Worm (Caenorhabditis elegans) whole organism, L1 larva: ENCODE measurements around the gene srx-133.

Experiments used
- C34B4.2 ChIP-seq: sonication (generic microtip); optimal IDR thresholded peaks from 2 replicates; lab custom pipeline; 2017; ENCODE audit warnings: mild to moderate bottlenecking, missing genetic modification characterization, missing compliant biosample characterization
- alr-1 ChIP-seq: fragments of 200-800 bp; sonication (Bioruptor generic); optimal IDR thresholded peaks from 2 replicates; lab custom pipeline; 2018; ENCODE audit warnings: borderline replicate concordance, mild to moderate bottlenecking, missing genetic modification characterization, missing compliant biosample characterization
- ama-1 ChIP-seq: fragments of 150-350 bp; optimal IDR thresholded peaks from 2 replicates; lab custom pipeline; 2014
- ceh-63 ChIP-seq: fragments of 200-800 bp; sonication (Bioruptor generic); optimal IDR thresholded peaks from 2 replicates; lab custom pipeline; 2018; ENCODE audit warnings: mild to moderate bottlenecking, missing genetic modification characterization, missing compliant biosample characterization
- ceh-8 ChIP-seq: fragments of 200-800 bp; sonication (Bioruptor generic); optimal IDR thresholded peaks from 2 replicates; lab custom pipeline; 2018; ENCODE audit warnings: mild to moderate bottlenecking, missing genetic modification characterization, moderate library complexity, missing compliant biosample characterization
- ces-1 ChIP-seq: fragments of 150-350 bp; optimal IDR thresholded peaks from 2 replicates; lab custom pipeline; 2014; ENCODE audit warnings: missing biosample characterization, missing genetic modification reagents, missing genetic modification characterization
- efl-1 ChIP-seq, 4 experiments: fragments of 150-350 bp; optimal IDR thresholded peaks in 3 of 4; peaks in 1 of 4; 1 replicate in 1 of 4; 2 replicates in 3 of 4; lab custom pipeline; 2014; ENCODE audit warnings: missing biosample characterization in 2 of 4, missing genetic modification characterization in 2 of 4, missing genetic modification reagents in 2 of 4
- efl-3 ChIP-seq: fragments of 200-800 bp; sonication (Bioruptor generic); optimal IDR thresholded peaks from 2 replicates; lab custom pipeline; 2018; ENCODE audit warnings: mild to moderate bottlenecking, missing genetic modification characterization, missing compliant biosample characterization
- elt-2 ChIP-seq: sonication (generic microtip); optimal IDR thresholded peaks from 2 replicates; lab custom pipeline; 2016; ENCODE audit warnings: missing genetic modification characterization, mild to moderate bottlenecking, inconsistent platforms, missing compliant biosample characterization, missing genetic modification reagents
- elt-3 ChIP-seq, 6 experiments: fragments of 150-350 bp in 1 of 6; sonication (generic microtip); optimal IDR thresholded peaks; 2 replicates each; lab custom pipeline; 2017 to 2018; ENCODE audit warnings: missing biosample characterization in 6 of 6, missing genetic modification characterization in 6 of 6, inconsistent platforms in 1 of 6
- fkh-10 ChIP-seq: sonication (generic microtip); optimal IDR thresholded peaks from 2 replicates; lab custom pipeline; 2017; ENCODE audit warnings: missing biosample characterization, missing genetic modification reagents, missing genetic modification characterization
- fkh-4 ChIP-seq: sonication (generic microtip); optimal IDR thresholded peaks from 2 replicates; lab custom pipeline; 2016; ENCODE audit warnings: missing compliant biosample characterization, missing genetic modification characterization, borderline replicate concordance
- fos-1 ChIP-seq: fragments of 150-350 bp; optimal IDR thresholded peaks from 2 replicates; lab custom pipeline; 2014; ENCODE audit warnings: missing biosample characterization, missing genetic modification characterization
- grh-1 ChIP-seq: fragments of 200-800 bp; sonication (Bioruptor generic); IDR thresholded peaks from 2 replicates; pipeline ENCODE4 v1.3.6; 2022; ENCODE audit warnings: missing genetic modification reagents, missing genetic modification characterization, missing compliant biosample characterization
- hlh-17 ChIP-seq: fragments of 200-800 bp; sonication (Bioruptor generic); optimal IDR thresholded peaks from 2 replicates; lab custom pipeline; 2018; ENCODE audit warnings: missing genetic modification characterization, mild to moderate bottlenecking, missing compliant biosample characterization, moderate library complexity, borderline replicate concordance
- irx-1 ChIP-seq: sonication (generic microtip); optimal IDR thresholded peaks from 2 replicates; lab custom pipeline; 2016; ENCODE audit warnings: missing genetic modification characterization, missing compliant biosample characterization
- lin-13 ChIP-seq: fragments of 150-350 bp; optimal IDR thresholded peaks from 2 replicates; lab custom pipeline; 2014; ENCODE audit warnings: missing biosample characterization, missing genetic modification reagents, missing genetic modification characterization
- lin-14 ChIP-seq: fragments of 200-800 bp; sonication (Bioruptor generic); optimal IDR thresholded peaks from 2 replicates; lab custom pipeline; 2018; ENCODE audit warnings: mild to moderate bottlenecking, missing genetic modification characterization, moderate library complexity, missing compliant biosample characterization
- lin-15B ChIP-seq: fragments of 150-350 bp; sonication (generic microtip); optimal IDR thresholded peaks from 3 replicates; lab custom pipeline; 2014; ENCODE audit warnings: missing biosample characterization, missing genetic modification characterization
- lir-3 ChIP-seq: sonication (generic microtip); optimal IDR thresholded peaks from 2 replicates; lab custom pipeline; 2016; ENCODE audit warnings: mild to moderate bottlenecking, missing genetic modification characterization, moderate library complexity, missing compliant biosample characterization; ENCODE audit not compliant: poor library complexity
- mab-9 ChIP-seq: fragments of 200-800 bp; sonication (Bioruptor generic); IDR thresholded peaks from 2 replicates; pipeline ENCODE4 v1.3.6; 2022; ENCODE audit warnings: missing genetic modification reagents, missing genetic modification characterization, missing compliant biosample characterization
- mef-2 ChIP-seq: fragments of 150-350 bp; optimal IDR thresholded peaks from 2 replicates; lab custom pipeline; 2014; ENCODE audit warnings: missing biosample characterization, missing genetic modification characterization
- mep-1 ChIP-seq: fragments of 150-350 bp; optimal IDR thresholded peaks from 2 replicates; lab custom pipeline; 2014; ENCODE audit warnings: missing biosample characterization, missing genetic modification characterization
- nhr-19 ChIP-seq: fragments of 200-800 bp; sonication (Bioruptor generic); conservative IDR thresholded peaks from 2 replicates; pipeline ENCODE4 v1.3.6; 2022; ENCODE audit warnings: missing genetic modification characterization, missing compliant biosample characterization
- nhr-20 ChIP-seq: sonication (generic microtip); optimal IDR thresholded peaks from 2 replicates; lab custom pipeline; 2016; ENCODE audit warnings: mild to moderate bottlenecking, missing genetic modification characterization, missing compliant biosample characterization
- nhr-47 ChIP-seq: sonication (generic microtip); optimal IDR thresholded peaks from 2 replicates; lab custom pipeline; 2016; ENCODE audit warnings: mild to moderate bottlenecking, missing genetic modification characterization, moderate library complexity, missing compliant biosample characterization
- nhr-71 ChIP-seq: sonication (generic microtip); optimal IDR thresholded peaks from 2 replicates; lab custom pipeline; 2016; ENCODE audit warnings: mild to moderate bottlenecking, missing genetic modification characterization, moderate library complexity, missing compliant biosample characterization
- nhr-76 ChIP-seq: sonication (generic microtip); optimal IDR thresholded peaks from 2 replicates; lab custom pipeline; 2017; ENCODE audit warnings: missing biosample characterization, missing genetic modification characterization
- nhr-85 ChIP-seq: sonication (generic microtip); peaks from one replicate; lab custom pipeline; 2016; ENCODE audit warnings: missing genetic modification characterization, inconsistent platforms, missing compliant biosample characterization
- nhr-90 ChIP-seq: sonication (generic microtip); optimal IDR thresholded peaks from 2 replicates; lab custom pipeline; 2016; ENCODE audit warnings: mild to moderate bottlenecking, missing genetic modification characterization, missing compliant biosample characterization; ENCODE audit not compliant: poor library complexity
- pag-3 ChIP-seq: sonication (generic microtip); optimal IDR thresholded peaks from 2 replicates; lab custom pipeline; 2017; ENCODE audit warnings: missing genetic modification characterization, mild to moderate bottlenecking, missing compliant biosample characterization, antibody characterized with exemption, borderline replicate concordance; ENCODE audit not compliant: insufficient read depth
- pqm-1 ChIP-seq: sonication (generic microtip); optimal IDR thresholded peaks from 3 replicates; lab custom pipeline; 2017; ENCODE audit warnings: missing biosample characterization, missing genetic modification characterization
- snu-23 ChIP-seq: sonication (generic microtip); optimal IDR thresholded peaks from 2 replicates; lab custom pipeline; 2016; ENCODE audit warnings: missing genetic modification characterization, missing compliant biosample characterization
- unc-86 ChIP-seq: sonication (generic microtip); optimal IDR thresholded peaks from 2 replicates; lab custom pipeline; 2016; ENCODE audit warnings: missing genetic modification characterization, missing compliant biosample characterization
- unc-98 ChIP-seq: fragments of 200-800 bp; sonication (Bioruptor generic); IDR thresholded peaks from 2 replicates; pipeline ENCODE4 v1.3.6; 2022; ENCODE audit warnings: missing genetic modification characterization, missing compliant biosample characterization
- vab-15 ChIP-seq: sonication (generic microtip); optimal IDR thresholded peaks from 2 replicates; lab custom pipeline; 2017; ENCODE audit warnings: missing genotype, mild to moderate bottlenecking, missing genetic modification characterization, missing compliant biosample characterization
- xbp-1 ChIP-seq: sonication (generic microtip); optimal IDR thresholded peaks from 2 replicates; lab custom pipeline; 2016; ENCODE audit warnings: missing genetic modification characterization, missing compliant biosample characterization
- zip-4 ChIP-seq: fragments of 200-800 bp; sonication (Bioruptor generic); optimal IDR thresholded peaks from 2 replicates; lab custom pipeline; 2018; ENCODE audit warnings: mild to moderate bottlenecking, missing genetic modification characterization, moderate library complexity, missing compliant biosample characterization

Gene srx-133

DNA sequence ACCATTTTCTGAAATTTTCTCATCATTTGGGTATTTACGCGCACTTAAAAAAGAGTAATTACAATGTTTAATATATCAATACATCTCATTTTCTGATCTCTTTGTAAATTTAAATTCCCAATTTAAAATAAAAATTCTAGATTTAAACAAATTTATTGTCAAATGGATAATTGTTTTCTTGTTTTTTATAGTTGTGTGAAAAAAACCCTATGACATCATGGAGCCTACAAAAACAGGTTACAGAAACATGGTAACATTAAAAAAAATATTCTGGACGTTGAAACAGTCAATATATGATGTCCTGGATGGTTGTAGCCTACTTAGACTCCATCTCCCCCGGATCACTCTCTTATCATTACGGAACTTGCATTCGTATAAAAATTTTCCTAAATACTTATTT lies 41.0 kb downstream of the srx-133 start, which contains the start of gene spp-12:
spp-12 (plus strand) TSS at position 301 of the 400 bp plus-strand sequence.
- no peak for TF ChIP-seq ceh-63
- no peak for TF ChIP-seq efl-3 (GFP tag; lab: Kevin White, UChicago)
- no peak for TF ChIP-seq unc-86 (tag; lab: Kevin White, UChicago)
- TF ChIP-seq efl-1 (optimal IDR thresholded peaks at IDR 0.05; lab: Kevin White, UChicago), result no peak
- TF ChIP-seq efl-1 (GFP tag; optimal IDR thresholded peaks at IDR 0.05 in 1 of 2; lab: Kevin White, UChicago), result peak in 1 of 2 experiments; percentile 6

DNA sequence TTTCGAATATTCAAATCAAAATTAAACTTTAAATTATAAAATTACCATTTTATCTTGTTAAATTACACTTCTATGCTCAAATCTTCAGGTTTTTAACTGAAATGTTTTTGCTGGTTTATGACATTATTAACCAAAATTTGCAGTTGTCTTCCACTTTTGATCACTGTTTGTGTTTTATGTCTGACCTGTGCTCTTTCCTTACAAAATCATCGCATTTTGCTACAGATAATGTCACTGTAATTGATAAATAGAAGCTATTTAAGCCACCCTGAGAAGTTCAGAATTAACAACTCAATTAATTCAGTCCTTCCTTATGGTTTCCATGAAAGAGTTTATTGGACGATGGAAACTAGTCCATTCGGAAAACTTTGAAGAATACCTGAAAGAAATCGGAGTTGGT lies 42.0 kb downstream of the srx-133 start, which contains the start of gene lbp-8:
lbp-8 (plus strand) TSS at position 301 of the 400 bp plus-strand sequence.
- TF ChIP-seq zip-4 (GFP tag; lab: Kevin White, UChicago) (no peak), alr-1 (tag; lab: Kevin White, UChicago) (no peak), ces-1 (GFP tag; lab: Kevin White, UChicago) (no peak), ceh-8 (GFP tag; lab: Kevin White, UChicago) (no peak), lin-14 (GFP tag; lab: Kevin White, UChicago) (no peak), pqm-1 (tag; lab: Kevin White, UChicago) (no peak), mep-1 (tag; lab: Kevin White, UChicago) (no peak), fkh-4 (no peak), snu-23 (GFP tag; lab: Kevin White, UChicago) (no peak), C34B4.2 (no peak), nhr-85 (tag; lab: Kevin White, UChicago) (no peak)

DNA sequence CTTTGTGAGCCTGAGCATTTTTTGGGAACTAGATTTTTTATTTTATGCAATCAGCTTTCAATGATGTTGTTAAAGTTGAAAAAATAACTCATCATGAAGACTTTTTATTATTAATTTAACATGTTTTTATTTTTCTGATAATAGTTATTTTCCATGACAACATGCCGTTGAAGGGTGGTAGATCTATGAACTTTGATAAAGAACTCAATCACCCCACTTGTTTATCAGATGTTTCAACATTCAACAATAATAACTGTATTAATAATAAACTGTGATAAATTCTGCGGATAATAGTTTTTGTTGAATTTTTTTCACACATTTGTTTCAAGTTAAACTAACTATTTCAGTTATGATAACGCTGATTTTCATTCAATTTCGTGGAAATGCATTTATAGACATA lies 43.0 kb downstream of the srx-133 start:
- TF ChIP-seq elt-3 (tag; optimal IDR thresholded peaks at IDR 0.05; lab: Kevin White, UChicago) (no peak), hlh-17 (GFP tag; lab: Kevin White, UChicago) (no peak), lir-3 (tag; lab: Kevin White, UChicago) (no peak), nhr-90 (tag; lab: Kevin White, UChicago) (no peak), fkh-10 (GFP tag; lab: Kevin White, UChicago) (no peak), nhr-76 (tag; lab: Kevin White, UChicago) (no peak), mef-2 (tag; lab: Kevin White, UChicago) (no peak), pag-3 (tag; lab: Kevin White, UChicago) (no peak), nhr-85 (tag; lab: Kevin White, UChicago) (peak; percentile 63), unc-98 (GFP tag; lab: Robert Waterston, UW) (no peak), fos-1 (no peak), mab-9 (GFP tag; lab: Robert Waterston, UW) (no peak), nhr-19 (GFP tag; lab: Robert Waterston, UW) (0 out of 2 replicates have a peak, but pooled peaks have one; percentile 13), grh-1 (GFP tag; lab: Robert Waterston, UW) (no peak), nhr-47 (tag; lab: Kevin White, UChicago) (no peak), nhr-20 (tag; lab: Kevin White, UChicago) (peak; percentile 33), efl-1 (optimal IDR thresholded peaks at IDR 0.05; lab: Kevin White, UChicago) (no peak), efl-1 (GFP tag; optimal IDR thresholded peaks at IDR 0.05 in 1 of 2; lab: Kevin White, UChicago) (no peak), irx-1 (tag; lab: Kevin White, UChicago) (no peak), nhr-71 (tag; lab: Kevin White, UChicago) (peak; percentile 40), vab-15 (tag; lab: Kevin White, UChicago) (no peak), ama-1 (lab: Kevin White, UChicago) (no peak), lin-15B (tag; lab: Kevin White, UChicago) (no peak), lin-13 (no peak), elt-2 (tag; lab: Kevin White, UChicago) (peak; percentile 59), xbp-1 (tag; lab: Kevin White, UChicago) (no peak), pqm-1 (tag; lab: Kevin White, UChicago) (no peak)
